Worm (Caenorhabditis elegans) whole organism, late embryonic: ENCODE measurements around the gene T20B3.1.

Source experiments
- C38D4.7 ChIP-seq: fragments of 200-800 bp; sonication (Bioruptor generic); optimal IDR thresholded peaks from 2 replicates; lab custom pipeline; 2018; ENCODE audit warnings: mild to moderate bottlenecking, missing genetic modification characterization, moderate library complexity, missing compliant biosample characterization
- F13H6.1 ChIP-seq: sonication (generic microtip); optimal IDR thresholded peaks from 2 replicates; lab custom pipeline; 2016; ENCODE audit warnings: missing genetic modification characterization, missing compliant biosample characterization
- K09A11.1 ChIP-seq: sonication (generic microtip); optimal IDR thresholded peaks from 2 replicates; lab custom pipeline; 2017; ENCODE audit warnings: antibody characterized with exemption, mild to moderate bottlenecking, missing genetic modification characterization, missing compliant biosample characterization; ENCODE audit not compliant: insufficient read depth
- Y22D7AL.16 ChIP-seq: sonication (generic microtip); optimal IDR thresholded peaks from 2 replicates; lab custom pipeline; 2016; ENCODE audit warnings: missing genetic modification characterization, missing compliant biosample characterization
- ahr-1 ChIP-seq: sonication (generic microtip); optimal IDR thresholded peaks from 2 replicates; lab custom pipeline; 2016; ENCODE audit warnings: missing genetic modification characterization, missing compliant biosample characterization
- ceh-2 ChIP-seq: sonication (generic microtip); optimal IDR thresholded peaks from 2 replicates; lab custom pipeline; 2016; ENCODE audit warnings: missing genotype, missing genetic modification characterization, missing compliant biosample characterization
- ceh-34 ChIP-seq: sonication (generic microtip); optimal IDR thresholded peaks from 2 replicates; lab custom pipeline; 2016; ENCODE audit warnings: mild to moderate bottlenecking, missing genetic modification characterization, missing compliant biosample characterization
- ceh-9 ChIP-seq: sonication (generic microtip); optimal IDR thresholded peaks from 2 replicates; lab custom pipeline; 2016; ENCODE audit warnings: mild to moderate bottlenecking, missing genetic modification characterization, inconsistent platforms, missing compliant biosample characterization
- che-1 ChIP-seq: sonication (generic microtip); optimal IDR thresholded peaks from 2 replicates; lab custom pipeline; 2016; ENCODE audit warnings: mild to moderate bottlenecking, missing genetic modification characterization, missing compliant biosample characterization
- dmd-4 ChIP-seq: sonication (generic microtip); optimal IDR thresholded peaks from 2 replicates; lab custom pipeline; 2016; ENCODE audit warnings: borderline replicate concordance, missing genetic modification characterization, missing compliant biosample characterization
- elt-2 ChIP-seq: sonication (generic microtip); optimal IDR thresholded peaks from 2 replicates; lab custom pipeline; 2016; ENCODE audit warnings: missing genetic modification reagents, missing genetic modification characterization, missing compliant biosample characterization
- elt-4 ChIP-seq: sonication (generic microtip); optimal IDR thresholded peaks from 2 replicates; lab custom pipeline; 2016; ENCODE audit warnings: missing genetic modification characterization, missing compliant biosample characterization
- ets-4 ChIP-seq: sonication (generic microtip); optimal IDR thresholded peaks from 2 replicates; lab custom pipeline; 2016; ENCODE audit warnings: missing genetic modification characterization, missing compliant biosample characterization
- fax-1 ChIP-seq: sonication (generic microtip); optimal IDR thresholded peaks from 2 replicates; lab custom pipeline; 2016; ENCODE audit warnings: missing genotype, missing genetic modification characterization, missing compliant biosample characterization
- fkh-10 ChIP-seq: fragments of 150-350 bp; optimal IDR thresholded peaks from 2 replicates; lab custom pipeline; 2014; ENCODE audit warnings: missing biosample characterization, missing genetic modification reagents, missing genetic modification characterization
- fkh-6 ChIP-seq: sonication (generic microtip); optimal IDR thresholded peaks from 2 replicates; lab custom pipeline; 2016; ENCODE audit warnings: missing genetic modification characterization, missing compliant biosample characterization
- hlh-13 ChIP-seq: fragments of 200-800 bp; sonication (Bioruptor generic); optimal IDR thresholded peaks from 2 replicates; lab custom pipeline; 2018; ENCODE audit warnings: mild to moderate bottlenecking, missing genetic modification characterization, missing compliant biosample characterization
- hlh-15 ChIP-seq: sonication (generic microtip); optimal IDR thresholded peaks from 2 replicates; lab custom pipeline; 2016; ENCODE audit warnings: missing genetic modification characterization, missing compliant biosample characterization
- hlh-6 ChIP-seq: sonication (generic microtip); optimal IDR thresholded peaks from 2 replicates; lab custom pipeline; 2016; ENCODE audit warnings: missing genotype, missing genetic modification characterization, missing compliant biosample characterization
- lim-6 ChIP-seq: sonication (generic microtip); optimal IDR thresholded peaks from 2 replicates; lab custom pipeline; 2016; ENCODE audit warnings: missing genetic modification characterization, missing compliant biosample characterization
- nhr-232 ChIP-seq: sonication (generic microtip); optimal IDR thresholded peaks from 2 replicates; lab custom pipeline; 2016; ENCODE audit warnings: missing genetic modification characterization, missing compliant biosample characterization
- pag-3 ChIP-seq: sonication (generic microtip); optimal IDR thresholded peaks from 2 replicates; lab custom pipeline; 2016; ENCODE audit warnings: missing compliant biosample characterization, missing genetic modification characterization, borderline replicate concordance
- pax-1 ChIP-seq: fragments of 150-350 bp; optimal IDR thresholded peaks from 2 replicates; lab custom pipeline; 2014; ENCODE audit warnings: missing biosample characterization, missing genetic modification characterization
- pha-4 ChIP-seq: fragments of 150-350 bp; optimal IDR thresholded peaks from 2 replicates; lab custom pipeline; 2018; ENCODE audit warnings: missing biosample characterization, missing genetic modification reagents, missing genetic modification characterization
- ref-2 ChIP-seq: sonication (generic microtip); optimal IDR thresholded peaks from 2 replicates; lab custom pipeline; 2016; ENCODE audit warnings: missing genetic modification characterization, missing compliant biosample characterization
- sox-4 ChIP-seq: sonication (generic microtip); optimal IDR thresholded peaks from 2 replicates; lab custom pipeline; 2017; ENCODE audit warnings: mild to moderate bottlenecking, missing genetic modification characterization, inconsistent platforms, missing compliant biosample characterization
- syd-9 ChIP-seq: sonication (generic microtip); optimal IDR thresholded peaks from 2 replicates; lab custom pipeline; 2016; ENCODE audit warnings: mild to moderate bottlenecking, missing genetic modification characterization, moderate library complexity, missing compliant biosample characterization
- tbx-2 ChIP-seq: sonication (generic microtip); optimal IDR thresholded peaks from 2 replicates; lab custom pipeline; 2016; ENCODE audit warnings: missing genetic modification characterization, missing compliant biosample characterization
- unc-42 ChIP-seq: sonication (generic microtip); optimal IDR thresholded peaks from 2 replicates; lab custom pipeline; 2016; ENCODE audit warnings: missing genotype, missing genetic modification characterization, missing compliant biosample characterization
- unc-86 ChIP-seq: sonication (generic microtip); optimal IDR thresholded peaks from 2 replicates; lab custom pipeline; 2016; ENCODE audit warnings: missing genetic modification characterization, missing compliant biosample characterization
- ztf-16 ChIP-seq: sonication (generic microtip); optimal IDR thresholded peaks from 2 replicates; lab custom pipeline; 2017; ENCODE audit warnings: missing genetic modification characterization, missing compliant biosample characterization

T20B3.1 gene

DNA sequence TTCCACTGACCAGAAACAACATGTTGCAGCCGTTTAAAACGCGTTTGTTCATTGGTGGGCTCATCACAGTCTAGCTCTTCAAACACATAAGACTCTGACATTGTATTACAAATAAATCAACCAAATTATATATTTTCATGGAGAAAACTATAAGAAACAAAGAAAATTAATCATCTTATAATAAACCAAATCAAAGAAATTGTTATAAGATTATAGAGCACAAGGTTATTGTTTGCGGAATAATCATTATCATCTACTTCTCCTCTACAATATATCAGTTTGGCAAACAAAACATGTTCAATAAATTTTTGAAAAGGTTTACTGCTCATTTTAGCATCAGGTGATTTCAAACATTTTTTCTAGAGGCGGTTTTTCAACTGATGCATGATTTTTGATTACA lies 46.4 kb downstream of the T20B3.1 start, which contains the start of the genes clec-32 and clec-24:
TSS of gene clec-32 (minus strand) at position 101 of the 400 bp plus-strand sequence.
TSS of gene clec-24 (plus strand) at position 294 of the 400 bp plus-strand sequence.
- TF ChIP-seq tbx-2 (tag; lab: Kevin White, UChicago) (no peak), ceh-2 (tag; lab: Kevin White, UChicago) (no peak), elt-4 (no peak), sox-4 (tag; lab: Kevin White, UChicago) (no peak), nhr-232 (tag; lab: Kevin White, UChicago) (no peak), ceh-9 (tag; lab: Kevin White, UChicago) (no peak), ahr-1 (tag; lab: Kevin White, UChicago) (no peak), unc-86 (tag; lab: Kevin White, UChicago) (no peak), hlh-6 (tag; lab: Kevin White, UChicago) (no peak)

DNA sequence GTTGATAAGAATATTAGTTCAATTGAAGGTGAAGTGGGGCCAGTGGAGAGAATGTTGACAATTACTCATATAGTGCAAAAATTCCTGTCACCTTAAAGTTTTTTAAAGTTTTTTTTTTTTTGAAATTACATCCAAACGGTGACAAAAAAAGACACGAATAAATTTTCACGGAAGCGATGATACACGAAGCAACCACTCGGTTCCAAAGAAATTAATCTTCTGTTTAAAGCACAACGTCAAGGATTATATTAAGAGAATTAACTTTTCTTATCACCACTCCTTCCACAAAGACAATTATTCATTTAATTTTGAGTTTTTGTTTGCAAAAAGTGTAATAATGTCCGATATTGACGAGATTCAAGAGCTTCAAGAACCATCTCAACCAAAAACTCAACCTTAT lies 50.0 kb downstream of the T20B3.1 start, which contains the start of gene clec-28:
TSS of gene clec-28 (plus strand) at position 301 of the 400 bp plus-strand sequence.
- no peak for TF ChIP-seq C38D4.7 (GFP tag; lab: Kevin White, UChicago)
- TF ChIP-seq pax-1: no peak
- no peak for TF ChIP-seq ets-4 (tag; lab: Kevin White, UChicago)
- no peak for TF ChIP-seq fkh-6 (tag; lab: Kevin White, UChicago)
- TF ChIP-seq lim-6 (tag; lab: Kevin White, UChicago): no peak
- TF ChIP-seq dmd-4: no peak
- TF ChIP-seq K09A11.1 (tag; lab: Kevin White, UChicago): no peak
- TF ChIP-seq pha-4 (tag; lab: Kevin White, UChicago): no peak
- TF ChIP-seq hlh-6 (tag; lab: Kevin White, UChicago): no peak
- TF ChIP-seq nhr-232 (tag; lab: Kevin White, UChicago): no peak
- TF ChIP-seq fkh-10 (GFP tag; lab: Kevin White, UChicago): no peak
- no peak for TF ChIP-seq hlh-13
- TF ChIP-seq, all 69 proteins: peak for 0

DNA sequence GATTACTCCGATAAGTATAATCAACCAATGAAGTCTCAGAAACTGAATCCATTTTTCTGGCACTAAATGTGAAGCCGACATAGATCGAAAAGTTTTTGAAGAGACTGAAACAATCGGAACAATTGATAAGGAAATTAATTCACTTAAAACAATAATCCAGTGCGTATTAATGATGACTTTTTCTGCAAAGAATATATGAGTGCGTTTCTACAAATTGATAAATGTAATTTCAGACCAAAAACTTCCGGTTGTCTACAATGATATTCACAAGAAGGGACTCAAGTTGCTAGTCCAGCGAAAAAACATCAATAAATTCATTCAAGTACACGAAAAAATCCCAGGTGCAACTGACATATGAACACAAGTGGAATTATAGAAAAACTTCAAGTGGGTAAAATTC lies 54.4 kb downstream of the T20B3.1 start, which contains the start of gene clec-33:
TSS of gene clec-33 (minus strand) at position 101 of the 400 bp plus-strand sequence.
- no peak for TF ChIP-seq Y22D7AL.16 (tag; lab: Kevin White, UChicago)
- no peak for TF ChIP-seq elt-4
- TF ChIP-seq che-1 (tag; lab: Kevin White, UChicago): no peak
- no peak for TF ChIP-seq syd-9
- no peak for TF ChIP-seq unc-42
- no peak for TF ChIP-seq ztf-16 (tag; lab: Kevin White, UChicago)
- no peak for TF ChIP-seq ceh-34 (tag; lab: Kevin White, UChicago)
- TF ChIP-seq pag-3 (tag; lab: Kevin White, UChicago): no peak
- no peak for TF ChIP-seq ref-2 (tag; lab: Kevin White, UChicago)
- no peak for TF ChIP-seq elt-2
- TF ChIP-seq F13H6.1 (tag; lab: Kevin White, UChicago): no peak
- no peak for TF ChIP-seq hlh-15 (tag; lab: Kevin White, UChicago)
- TF ChIP-seq fax-1 (tag; lab: Kevin White, UChicago): no peak
- TF ChIP-seq, all 69 proteins: peak for 0
